In the genomic region with DNA sequence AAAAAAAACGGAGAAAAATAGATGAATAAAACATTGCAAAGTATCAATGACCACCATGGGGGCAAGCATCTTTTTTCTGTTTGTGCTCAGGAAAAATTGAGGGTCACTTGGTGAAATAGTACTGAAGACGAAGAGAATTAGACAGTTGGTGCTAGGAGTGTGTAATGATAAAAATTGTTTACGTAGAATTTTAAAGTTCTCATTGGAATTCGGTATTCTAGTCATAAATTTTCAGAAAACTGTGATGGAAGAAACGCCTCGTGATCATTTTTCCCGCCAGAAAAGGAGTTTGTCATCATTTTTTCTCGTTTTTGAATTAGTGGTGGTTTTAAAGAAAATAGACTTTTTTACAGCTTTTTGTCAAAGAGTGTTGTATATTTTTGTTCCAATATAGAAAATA, we compare ENCODE assay signal across 1 worm cellular context.
A peak's percentile ranks its signal among the peaks of the same experiment; 100 is the strongest.
TF ChIP-seq lines count a peak whose summit lies in the region.

No protein-coding gene starts in this region.

TF ChIP-seq in whole organism, L1 larva, 84 proteins besides CTCF, POLR2A, EP300 and RAD21 (continued from another document):
- TF ChIP-seq ceh-82 (tag; optimal IDR thresholded peaks at IDR 0.05; lab: Kevin White, UChicago) (no peak), lin-35 (GFP tag; optimal IDR thresholded peaks at IDR 0.05; lab: Kevin White, UChicago) (peak in 1 of 2 experiments; percentile 28), ama-1 (optimal IDR thresholded peaks at IDR 0.05; lab: Kevin White, UChicago) (no peak), ces-1 (GFP tag; optimal IDR thresholded peaks at IDR 0.05; lab: Kevin White, UChicago) (no peak), nhr-237 (tag; optimal IDR thresholded peaks at IDR 0.05; lab: Kevin White, UChicago) (no peak), unc-86 (tag; optimal IDR thresholded peaks at IDR 0.05; lab: Kevin White, UChicago) (peak; percentile 19), vab-15 (tag; optimal IDR thresholded peaks at IDR 0.05; lab: Kevin White, UChicago) (no peak), ceh-8 (GFP tag; optimal IDR thresholded peaks at IDR 0.05; lab: Kevin White, UChicago) (no peak), ztf-11 (tag; optimal IDR thresholded peaks at IDR 0.05; lab: Kevin White, UChicago) (no peak)
